Fruit fly (Drosophila melanogaster): ENCODE results near the gene CG46468.

dm6 chr2L:9602103-9602502, 36.9 kb upstream of the CG46468 start:
- no peak for TF ChIP-seq CG8478 (optimal IDR thresholded peaks at IDR 0.05)
- TF ChIP-seq EcR (GFP tag; optimal IDR thresholded peaks at IDR 0.05): no peak
